Worm (Caenorhabditis elegans) whole organism, L4/young adult: ENCODE measurements around the gene F44D12.16.

ENCODE experiments used
- W03F9.2 ChIP-seq: fragments of 150-350 bp; optimal IDR thresholded peaks from 2 replicates; lab custom pipeline; 2014; ENCODE audit warnings: missing biosample characterization, missing genetic modification characterization
- him-1 ChIP-seq: sonication (generic microtip); optimal IDR thresholded peaks from 2 replicates; lab custom pipeline; 2016; ENCODE audit warnings: missing genotype, missing genetic modification reagents, missing genetic modification characterization, missing compliant biosample characterization

- no peak for TF ChIP-seq him-1 (tag; lab: Kevin White, UChicago)
- no peak for TF ChIP-seq W03F9.2 (tag; lab: Kevin White, UChicago)
Measured at ce11 chrIV:10047108-10047507, 18.2 kb downstream of the F44D12.16 start, which contains the start of gene T04B2.3.
